Fruit fly (Drosophila melanogaster) whole organism, pupa: ENCODE measurements around the gene CG3091.

Source experiments
- CG12605 ChIP-seq: fragments of 200-800 bp; sonication (Bioruptor generic); IDR thresholded peaks from 2 replicates; pipeline ENCODE4 v1.3.6; 2022; ENCODE audit warnings: missing biosample characterization, missing genetic modification characterization
- CG14655 ChIP-seq: fragments of 200-800 bp; sonication (Bioruptor generic); optimal IDR thresholded peaks from 3 replicates; lab custom pipeline; 2017; ENCODE audit warnings: mild to moderate bottlenecking, missing biosample characterization, missing genetic modification reagents, missing genetic modification characterization
- CG4496 ChIP-seq: fragments of 200-800 bp; sonication (Bioruptor generic); IDR thresholded peaks from 3 replicates; pipeline ENCODE4 v1.3.6; 2022; ENCODE audit warnings: missing biosample characterization, missing genetic modification characterization
- CG8301 ChIP-seq: fragments of 200-800 bp; sonication (Bioruptor generic); optimal IDR thresholded peaks from 2 replicates; lab custom pipeline; 2018; ENCODE audit warnings: missing biosample characterization, mild to moderate bottlenecking, missing genetic modification characterization
- D1 ChIP-seq: fragments of 200-800 bp; sonication (Bioruptor generic); optimal IDR thresholded peaks from 2 replicates; lab custom pipeline; 2018; ENCODE audit warnings: missing biosample characterization, mild to moderate bottlenecking, missing genetic modification characterization, moderate library complexity
- Snoo ChIP-seq: fragments of 200-800 bp; sonication (Bioruptor generic); optimal IDR thresholded peaks from 3 replicates; lab custom pipeline; 2017; ENCODE audit warnings: missing biosample characterization, mild to moderate bottlenecking, missing genetic modification characterization, inconsistent platforms

DNA sequence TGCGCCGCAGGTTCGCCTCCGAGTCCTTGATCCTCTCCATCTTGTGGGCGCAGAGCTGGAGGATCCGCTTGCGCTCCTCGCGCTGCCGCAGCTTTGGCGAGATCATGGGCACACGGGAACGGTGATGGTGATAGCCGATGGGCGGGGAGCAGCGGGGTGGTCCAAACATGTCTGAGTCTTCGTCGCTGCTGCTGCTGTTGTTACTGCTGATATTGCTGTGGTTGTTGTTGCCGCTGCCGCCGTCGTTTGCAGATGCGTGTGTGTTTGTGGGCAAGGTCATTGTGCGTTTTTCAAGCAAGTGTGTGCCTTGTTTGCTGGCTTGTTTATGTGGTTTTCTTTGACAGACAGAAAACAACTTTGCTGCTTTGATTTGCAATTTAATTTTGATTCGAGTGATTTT is 38.4 kb upstream of the CG3091 start:
- TF ChIP-seq CG8301 (tag; lab: Kevin White, UChicago) (no peak), CG4496 (GFP tag; lab: Robert Waterston, UW) (no peak), D1 (tag; lab: Kevin White, UChicago) (no peak), CG12605 (GFP tag; lab: Robert Waterston, UW) (no peak), CG14655 (GFP tag; lab: Kevin White, UChicago) (no peak), Snoo (tag; lab: Kevin White, UChicago) (no peak)
